Fruit fly (Drosophila melanogaster) whole organism, embryonic: ENCODE data around the gene CG5568.

Experiments
- Ada2b ChIP-seq: fragments of 200-800 bp; sonication (Bioruptor generic); IDR thresholded peaks from 2 replicates; pipeline ENCODE4 v1.3.6; 2022; ENCODE audit warnings: missing biosample characterization, missing genetic modification characterization
- CG10366 ChIP-seq: fragments of 200-800 bp; sonication (Bioruptor generic); IDR thresholded peaks from 2 replicates; pipeline ENCODE4 v1.3.6; 2022; ENCODE audit warnings: missing biosample characterization, missing genetic modification characterization
- CG10565 ChIP-seq: fragments of 200-800 bp; sonication (Bioruptor generic); optimal IDR thresholded peaks from 3 replicates; lab custom pipeline; 2016; ENCODE audit warnings: missing biosample characterization, mild to moderate bottlenecking, missing genetic modification characterization
- CG12299 ChIP-seq: fragments of 200-800 bp; sonication (Bioruptor generic); optimal IDR thresholded peaks from 2 replicates; lab custom pipeline; 2018; ENCODE audit warnings: missing biosample characterization, mild to moderate bottlenecking, missing genetic modification characterization
- CG1233 ChIP-seq: fragments of 200-800 bp; sonication (Bioruptor generic); optimal IDR thresholded peaks from 4 replicates; lab custom pipeline; 2018; ENCODE audit warnings: missing biosample characterization, mild to moderate bottlenecking, missing genetic modification characterization
- CG12744 ChIP-seq: fragments of 200-800 bp; sonication (Bioruptor generic); optimal IDR thresholded peaks from 2 replicates; lab custom pipeline; 2016; ENCODE audit warnings: missing biosample characterization, missing genetic modification characterization
- CG14667 ChIP-seq: fragments of 200-800 bp; sonication (Bioruptor generic); IDR thresholded peaks from 2 replicates; pipeline ENCODE4 v1.3.6; 2022; ENCODE audit warnings: missing biosample characterization, missing genetic modification characterization
- CG14710 ChIP-seq: fragments of 200-800 bp; sonication (Bioruptor generic); optimal IDR thresholded peaks from 3 replicates; lab custom pipeline; 2019; ENCODE audit warnings: missing biosample characterization, mild to moderate bottlenecking, missing genetic modification characterization, moderate library complexity
- CG15601 ChIP-seq: fragments of 200-800 bp; sonication (Bioruptor generic); optimal IDR thresholded peaks from 3 replicates; lab custom pipeline; 2019; ENCODE audit warnings: missing biosample characterization, mild to moderate bottlenecking, missing genetic modification characterization, moderate library complexity
- CG1603 ChIP-seq: fragments of 200-800 bp; sonication (Bioruptor generic); optimal IDR thresholded peaks from 2 replicates; lab custom pipeline; 2019; ENCODE audit warnings: missing biosample characterization, mild to moderate bottlenecking, missing genetic modification characterization, moderate library complexity
- CG17361 ChIP-seq: fragments of 200-800 bp; sonication (Bioruptor generic); IDR thresholded peaks from 3 replicates; pipeline ENCODE4 v1.3.6; 2022; ENCODE audit warnings: missing biosample characterization, missing genetic modification characterization
- CG2678 ChIP-seq: fragments of 200-800 bp; sonication (Bioruptor generic); optimal IDR thresholded peaks from 3 replicates; lab custom pipeline; 2019; ENCODE audit warnings: missing biosample characterization, mild to moderate bottlenecking, missing genetic modification characterization, moderate library complexity
- CG2889 ChIP-seq: fragments of 200-800 bp; sonication (Bioruptor generic); IDR thresholded peaks from 3 replicates; pipeline ENCODE4 v1.3.6; 2022; ENCODE audit warnings: missing biosample characterization, missing genetic modification characterization
- CG32532 ChIP-seq: fragments of 200-800 bp; sonication (Bioruptor generic); IDR thresholded peaks from 2 replicates; pipeline ENCODE4 v1.3.6; 2022; ENCODE audit warnings: missing biosample characterization, missing genetic modification characterization
- CG34224 ChIP-seq: fragments of 200-800 bp; sonication (Bioruptor generic); IDR thresholded peaks from 3 replicates; pipeline ENCODE4 v1.3.6; 2022; ENCODE audit warnings: missing biosample characterization, missing genetic modification characterization; ENCODE audit not compliant: partially characterized antibody
- CG7556 ChIP-seq: fragments of 200-800 bp; sonication (Bioruptor generic); optimal IDR thresholded peaks from 2 replicates; lab custom pipeline; 2017; ENCODE audit warnings: missing biosample characterization, mild to moderate bottlenecking, missing genetic modification characterization
- CG8478 ChIP-seq: fragments of >200 bp; optimal IDR thresholded peaks from 2 replicates; lab custom pipeline; 2018
- CoRest ChIP-seq: fragments of 200-800 bp; sonication (Bioruptor generic); optimal IDR thresholded peaks from 3 replicates; lab custom pipeline; 2018; ENCODE audit warnings: missing biosample characterization, mild to moderate bottlenecking, missing genetic modification characterization, moderate library complexity
- Dad ChIP-seq: fragments of 200-800 bp; sonication (Bioruptor generic); optimal IDR thresholded peaks from 3 replicates; lab custom pipeline; 2016; ENCODE audit warnings: missing biosample characterization, missing genetic modification characterization
- Dek ChIP-seq: fragments of 200-800 bp; sonication (Bioruptor generic); optimal IDR thresholded peaks from 3 replicates; lab custom pipeline; 2019; ENCODE audit warnings: missing biosample characterization, mild to moderate bottlenecking, missing genetic modification characterization, moderate library complexity
- HLHmδ ChIP-seq: fragments of 200-800 bp; sonication (Bioruptor generic); optimal IDR thresholded peaks from 2 replicates; lab custom pipeline; 2018; ENCODE audit warnings: missing biosample characterization, mild to moderate bottlenecking, missing genetic modification characterization, moderate library complexity
- Lim3 ChIP-seq: fragments of 200-800 bp; sonication (Bioruptor generic); IDR thresholded peaks from 2 replicates; pipeline ENCODE4 v1.3.6; 2022; ENCODE audit warnings: missing biosample characterization, missing genetic modification characterization
- Lpt ChIP-seq: fragments of >200 bp; optimal IDR thresholded peaks from 2 replicates; lab custom pipeline; 2018; ENCODE audit warnings: missing biosample characterization, missing genetic modification characterization
- Med ChIP-seq: fragments of 200-800 bp; sonication (Bioruptor generic); peaks from one replicate; lab custom pipeline; 2016; ENCODE audit warnings: missing biosample characterization, missing genetic modification characterization, mild to moderate bottlenecking, inconsistent platforms, moderate library complexity
- Meics ChIP-seq: fragments of 200-800 bp; sonication (Bioruptor generic); optimal IDR thresholded peaks from 2 replicates; lab custom pipeline; 2017; ENCODE audit warnings: missing biosample characterization, mild to moderate bottlenecking, missing genetic modification characterization
- Nf-YC ChIP-seq: fragments of 200-800 bp; optimal IDR thresholded peaks from 3 replicates; lab custom pipeline; 2019; ENCODE audit warnings: missing biosample characterization, mild to moderate bottlenecking, missing genetic modification characterization, moderate library complexity
- Side ChIP-seq: fragments of 200-800 bp; sonication (Bioruptor generic); optimal IDR thresholded peaks from 2 replicates; lab custom pipeline; 2016; ENCODE audit warnings: missing biosample characterization, missing genetic modification characterization
- Ssrp ChIP-seq: fragments of 200-800 bp; sonication (Bioruptor generic); optimal IDR thresholded peaks from 2 replicates; lab custom pipeline; 2018; ENCODE audit warnings: missing biosample characterization, mild to moderate bottlenecking, missing genetic modification characterization, moderate library complexity
- Usf ChIP-seq: fragments of 200-800 bp; sonication (Bioruptor generic); optimal IDR thresholded peaks from 2 replicates; lab custom pipeline; 2017; ENCODE audit warnings: missing genotype, missing biosample characterization, missing genetic modification characterization
- abd-A ChIP-seq: fragments of 200-800 bp; sonication (Bioruptor generic); optimal IDR thresholded peaks from 3 replicates; lab custom pipeline; 2019; ENCODE audit warnings: missing biosample characterization, mild to moderate bottlenecking, missing genetic modification characterization, moderate library complexity
- ato ChIP-seq: fragments of 200-800 bp; sonication (Bioruptor generic); IDR thresholded peaks from 2 replicates; pipeline ENCODE4 v1.3.6; 2022; ENCODE audit warnings: missing biosample characterization, missing genetic modification characterization; ENCODE audit not compliant: partially characterized antibody
- chn ChIP-seq: fragments of 200-800 bp; sonication (Bioruptor generic); optimal IDR thresholded peaks from 2 replicates; lab custom pipeline; 2016; ENCODE audit warnings: missing biosample characterization, missing genetic modification characterization
- croc ChIP-seq: fragments of 200-800 bp; sonication (Bioruptor generic); conservative IDR thresholded peaks from 3 replicates; pipeline ENCODE4 v1.3.6; 2022; ENCODE audit warnings: missing biosample characterization, missing genetic modification characterization
- dan ChIP-seq: fragments of 200-800 bp; sonication (Bioruptor generic); IDR thresholded peaks from 2 replicates; pipeline ENCODE4 v1.3.6; 2022; ENCODE audit warnings: missing biosample characterization, missing genetic modification characterization
- dysf ChIP-seq: fragments of 200-800 bp; sonication (Bioruptor generic); IDR thresholded peaks from 3 replicates; pipeline ENCODE4 v1.3.6; 2022; ENCODE audit warnings: missing biosample characterization, missing genetic modification characterization
- eve ChIP-seq, 2 experiments: fragments of >200 bp; optimal IDR thresholded peaks; 2 replicates each; lab custom pipeline; 2017; ENCODE audit warnings: missing biosample characterization in 2 of 2, missing genetic modification characterization in 2 of 2
- gem ChIP-seq: fragments of 200-800 bp; sonication (Bioruptor generic); optimal IDR thresholded peaks from 2 replicates; lab custom pipeline; 2019; ENCODE audit warnings: missing biosample characterization, mild to moderate bottlenecking, missing genetic modification characterization, moderate library complexity
- gsb ChIP-seq: fragments of 200-800 bp; sonication (Bioruptor generic); IDR thresholded peaks from 2 replicates; pipeline ENCODE4 v1.3.6; 2022; ENCODE audit warnings: missing biosample characterization, missing genetic modification characterization
- insv ChIP-seq, 2 experiments: fragments of 200-800 bp; sonication (Bioruptor generic); optimal IDR thresholded peaks; 3 replicates each; lab custom pipeline; 2016 to 2018; ENCODE audit warnings: missing biosample characterization in 2 of 2, missing genetic modification characterization in 2 of 2
- jigr1 ChIP-seq: fragments of 200-800 bp; sonication (Bioruptor generic); IDR thresholded peaks from 3 replicates; pipeline ENCODE4 v1.3.6; 2022; ENCODE audit warnings: missing biosample characterization, missing genetic modification characterization
- kah ChIP-seq: fragments of 200-800 bp; sonication (Bioruptor generic); optimal IDR thresholded peaks from 2 replicates; lab custom pipeline; 2018; ENCODE audit warnings: missing biosample characterization, mild to moderate bottlenecking, missing genetic modification characterization
- knrl ChIP-seq: fragments of 200-800 bp; sonication (Bioruptor generic); IDR thresholded peaks from 3 replicates; pipeline ENCODE4 v1.3.6; 2022; ENCODE audit warnings: missing biosample characterization, missing genetic modification characterization; ENCODE audit not compliant: partially characterized antibody
- mam ChIP-seq: fragments of 200-800 bp; sonication (Bioruptor generic); optimal IDR thresholded peaks from 3 replicates; lab custom pipeline; 2016; ENCODE audit warnings: missing biosample characterization, missing genetic modification characterization
- nerfin-1 ChIP-seq: fragments of 200-800 bp; sonication (Bioruptor generic); optimal IDR thresholded peaks from 3 replicates; lab custom pipeline; 2019; ENCODE audit warnings: missing biosample characterization, mild to moderate bottlenecking, missing genetic modification characterization, moderate library complexity
- org-1 ChIP-seq: fragments of 200-800 bp; sonication (Bioruptor generic); optimal IDR thresholded peaks from 2 replicates; lab custom pipeline; 2017; ENCODE audit warnings: missing biosample characterization, missing genetic modification characterization
- pros ChIP-seq: fragments of 200-800 bp; sonication (Bioruptor generic); optimal IDR thresholded peaks from 3 replicates; lab custom pipeline; 2019; ENCODE audit warnings: missing biosample characterization, mild to moderate bottlenecking, missing genetic modification characterization, moderate library complexity
- pum ChIP-seq: fragments of 200-800 bp; sonication (Bioruptor generic); optimal IDR thresholded peaks from 2 replicates; lab custom pipeline; 2016; ENCODE audit warnings: missing biosample characterization, missing genetic modification characterization
- run ChIP-seq: fragments of 200-800 bp; sonication (Bioruptor generic); optimal IDR thresholded peaks from 3 replicates; lab custom pipeline; 2018; ENCODE audit warnings: missing biosample characterization, mild to moderate bottlenecking, missing genetic modification characterization
- sens-2 ChIP-seq: fragments of 200-800 bp; sonication (Bioruptor generic); IDR thresholded peaks from 2 replicates; pipeline ENCODE4 v1.3.6; 2022; ENCODE audit warnings: missing biosample characterization, missing genetic modification characterization
- tgo ChIP-seq: fragments of 200-800 bp; sonication (Bioruptor generic); IDR thresholded peaks from 3 replicates; pipeline ENCODE4 v1.3.6; 2022; ENCODE audit warnings: missing biosample characterization, missing genetic modification characterization
- ttk ChIP-seq: fragments of 200-800 bp; sonication (Bioruptor generic); IDR thresholded peaks from 2 replicates; pipeline ENCODE4 v2.1.2; 2022; ENCODE audit warnings: missing biosample characterization, missing genetic modification characterization
- twi ChIP-seq: fragments of 200-800 bp; optimal IDR thresholded peaks from 2 replicates; lab custom pipeline; 2019; ENCODE audit warnings: missing biosample characterization, mild to moderate bottlenecking, missing genetic modification characterization, moderate library complexity

CG5568 gene

dm6 chr3L:5828684-5829083, 42.6 kb upstream of the CG5568 start (continued):
- TF ChIP-seq knrl (GFP tag; lab: Robert Waterston, UW): no peak
- no peak for TF ChIP-seq run
- peak; percentile 32 for TF ChIP-seq Ssrp
- peak; percentile 70; the same call in 2 of the 3 replicates for TF ChIP-seq CG17361
- TF ChIP-seq ttk: no peak
- TF ChIP-seq nerfin-1 (tag; lab: Kevin White, UChicago): no peak
- TF ChIP-seq jigr1 (GFP tag; lab: Robert Waterston, UW): no peak
- TF ChIP-seq chn: no peak
- TF ChIP-seq CG10366 (GFP tag; lab: Robert Waterston, UW): no peak; the same call in 1 of the 2 replicates
- no peak for TF ChIP-seq tgo
- TF ChIP-seq CoRest (tag; lab: Kevin White, UChicago): peak; percentile 71
- no peak for TF ChIP-seq sens-2 (GFP tag; lab: Robert Waterston, UW)
- TF ChIP-seq abd-A (tag; lab: Kevin White, UChicago): no peak
- no peak for TF ChIP-seq insv (GFP tag; optimal IDR thresholded peaks at IDR 0.05; lab: Kevin White, UChicago)
- TF ChIP-seq Meics (GFP tag; lab: Kevin White, UChicago): peak; percentile 29
- TF ChIP-seq CG12744 (GFP tag; lab: Kevin White, UChicago): no peak
- TF ChIP-seq HLHmδ (GFP tag; lab: Kevin White, UChicago): no peak
- TF ChIP-seq kah (GFP tag; lab: Kevin White, UChicago): no peak
- TF ChIP-seq CG1233 (GFP tag; lab: Kevin White, UChicago): no peak
- TF ChIP-seq mam: peak; percentile 5
- no peak for TF ChIP-seq pum (GFP tag; lab: Kevin White, UChicago)
- TF ChIP-seq CG10565: no peak
- TF ChIP-seq Lpt (GFP tag; lab: Kevin White, UChicago): no peak
- no peak for TF ChIP-seq dan (GFP tag; lab: Robert Waterston, UW)
- TF ChIP-seq twi (tag; lab: Kevin White, UChicago): no peak
- no peak for TF ChIP-seq Lim3 (GFP tag; lab: Robert Waterston, UW)
- TF ChIP-seq Ada2b: no peak
- no peak for TF ChIP-seq Nf-YC (tag; lab: Kevin White, UChicago)
- no peak for TF ChIP-seq CG15601 (tag; lab: Kevin White, UChicago)
- no peak for TF ChIP-seq CG8478 (lab: Kevin White, UChicago)
- no peak for TF ChIP-seq org-1
- TF ChIP-seq CG14667 (GFP tag; lab: Robert Waterston, UW): no peak
- no peak for TF ChIP-seq CG34224 (GFP tag; lab: Robert Waterston, UW)
- no peak for TF ChIP-seq Dek (tag; lab: Kevin White, UChicago)
- TF ChIP-seq gsb: 0 out of 2 replicates have a peak, but pooled peaks have one; percentile 7
- TF ChIP-seq Dad (GFP tag; lab: Kevin White, UChicago): no peak
- TF ChIP-seq croc (GFP tag; lab: Robert Waterston, UW): no peak
- peak; percentile 47; the same call in 1 of the 3 replicates for TF ChIP-seq dysf
- no peak for TF ChIP-seq CG1603
- no peak for TF ChIP-seq ato (GFP tag; lab: Robert Waterston, UW)
- no peak for TF ChIP-seq pros (GFP tag; lab: Kevin White, UChicago)
- TF ChIP-seq eve (GFP tag; optimal IDR thresholded peaks at IDR 0.05; lab: Kevin White, UChicago): no peak
- TF ChIP-seq CG2889 (GFP tag; lab: Robert Waterston, UW): no peak
- peak; percentile 50 for TF ChIP-seq CG7556 (GFP tag; lab: Kevin White, UChicago)
- TF ChIP-seq CG14710 (tag; lab: Kevin White, UChicago): peak; percentile 9
- TF ChIP-seq Side (GFP tag; lab: Kevin White, UChicago): no peak
- peak; percentile 63 for TF ChIP-seq CG2678 (tag; lab: Kevin White, UChicago)
- no peak for TF ChIP-seq CG12299 (tag; lab: Kevin White, UChicago)
- no peak for TF ChIP-seq Usf (GFP tag; lab: Kevin White, UChicago)
- no peak for TF ChIP-seq CG32532
- peak; percentile 70 for TF ChIP-seq gem (tag; lab: Kevin White, UChicago)
- no peak for TF ChIP-seq Med (GFP tag; lab: Kevin White, UChicago)
